Fruit fly (Drosophila melanogaster): ENCODE measurements around the gene LManI.

Gene LManI

dm6 chr2L:10437317-10437716 lies 19.7 kb downstream of the LManI start, which contains the start of gene STUB1 (continued):
- TF ChIP-seq Sin3A (optimal IDR thresholded peaks at IDR 0.05) (peak; percentile 7), CG10274 (GFP tag; optimal IDR thresholded peaks at IDR 0.05) (no peak), Lpt (GFP tag; optimal IDR thresholded peaks at IDR 0.05) (no peak), Bgb (GFP tag; IDR thresholded peaks at IDR 0.05; ENCODE audit: partially characterized antibody) (peak; percentile 100), ftz-f1 (GFP tag; optimal IDR thresholded peaks at IDR 0.05) (no peak), vfl (GFP tag; optimal IDR thresholded peaks at IDR 0.05) (peak; percentile 25), Hmr (GFP tag; optimal IDR thresholded peaks at IDR 0.05) (no peak), nmo (GFP tag; optimal IDR thresholded peaks at IDR 0.05) (peak; percentile 9), HLH3B (GFP tag; IDR thresholded peaks at IDR 0.05) (no peak), otp (GFP tag; IDR thresholded peaks at IDR 0.05) (no peak), CG6791 (GFP tag; IDR thresholded peaks at IDR 0.05; ENCODE audit: partially characterized antibody) (peak; percentile 99), CG7357 (GFP tag; IDR thresholded peaks at IDR 0.05) (no peak), HmgZ (tag; optimal IDR thresholded peaks at IDR 0.05) (peak; percentile 77), CG14860 (GFP tag; IDR thresholded peaks at IDR 0.05; ENCODE audit: partially characterized antibody) (peak; percentile 99), HLH54F (GFP tag; optimal IDR thresholded peaks at IDR 0.05) (peak; percentile 13), CG18262 (tag; optimal IDR thresholded peaks at IDR 0.05) (no peak), CG4360 (GFP tag; IDR thresholded peaks at IDR 0.05) (no peak), Trl (optimal IDR thresholded peaks at IDR 0.05) (no peak), Trl (GFP tag; optimal IDR thresholded peaks at IDR 0.05) (no peak), CG12942 (GFP tag; optimal IDR thresholded peaks at IDR 0.05) (no peak), Sry-δ (GFP tag; optimal IDR thresholded peaks at IDR 0.05) (peak; percentile 89), gro (GFP tag; optimal IDR thresholded peaks at IDR 0.05) (peak; percentile 30), gcm (GFP tag; optimal IDR thresholded peaks at IDR 0.05) (no peak), bowl (GFP tag; IDR thresholded peaks at IDR 0.05) (no peak), wek (GFP tag; optimal IDR thresholded peaks at IDR 0.05) (no peak), CG13424 (tag; optimal IDR thresholded peaks at IDR 0.05) (no peak), hbn (GFP tag; IDR thresholded peaks at IDR 0.05; ENCODE audit: partially characterized antibody) (peak; percentile 97), CG4617 (GFP tag; optimal IDR thresholded peaks at IDR 0.05; ENCODE audit: borderline replicate concordance) (peak; percentile 74), CG17912 (GFP tag; optimal IDR thresholded peaks at IDR 0.05) (no peak), CG34376 (GFP tag; optimal IDR thresholded peaks at IDR 0.05) (peak; percentile 7), Ets97D (GFP tag; optimal IDR thresholded peaks at IDR 0.05) (peak; percentile 42), maf-S (GFP tag; optimal IDR thresholded peaks at IDR 0.05) (peak; percentile 11), CG17186 (GFP tag; optimal IDR thresholded peaks at IDR 0.05) (peak; percentile 63), zen2 (GFP tag; IDR thresholded peaks at IDR 0.05; ENCODE audit: partially characterized antibody) (peak; percentile 99), onecut (GFP tag; IDR thresholded peaks at IDR 0.05) (peak; percentile 51), gsb (GFP tag; IDR thresholded peaks at IDR 0.05) (no peak), bigmax (GFP tag; optimal IDR thresholded peaks at IDR 0.05) (no peak), CG4730 (GFP tag; IDR thresholded peaks at IDR 0.05) (no peak), bsh (GFP tag; optimal IDR thresholded peaks at IDR 0.05) (no peak), hb (GFP tag; IDR thresholded peaks at IDR 0.05; ENCODE audit: partially characterized antibody) (peak; percentile 99), CG32767 (GFP tag; IDR thresholded peaks at IDR 0.05) (no peak), CG30020 (tag; optimal IDR thresholded peaks at IDR 0.05) (peak; percentile 62), CG15601 (tag; optimal IDR thresholded peaks at IDR 0.05) (no peak), CG31224 (GFP tag; IDR thresholded peaks at IDR 0.05) (no peak), pfk (GFP tag; optimal IDR thresholded peaks at IDR 0.05) (peak; percentile 50), amos (GFP tag; IDR thresholded peaks at IDR 0.05; ENCODE audit: partially characterized antibody) (peak; percentile 98; the same call in 1 of the 2 replicates), CG12659 (GFP tag; optimal IDR thresholded peaks at IDR 0.05) (peak; percentile 66), CG33557 (GFP tag; optimal IDR thresholded peaks at IDR 0.05) (no peak), Lim3 (GFP tag; IDR thresholded peaks at IDR 0.05) (no peak), CG4854 (GFP tag; optimal IDR thresholded peaks at IDR 0.05) (no peak), Blimp-1 (GFP tag; optimal IDR thresholded peaks at IDR 0.05) (no peak)

Data from whole organism, embryonic.